Worm (Caenorhabditis elegans) whole organism, L1 larva: ENCODE data around the gene F53C3.7.
A peak's percentile ranks its signal among the peaks of the same experiment; 100 is the strongest.

ENCODE experiments used
- egl-13 ChIP-seq: sonication (generic microtip); optimal IDR thresholded peaks from 2 replicates; lab custom pipeline; 2016; ENCODE audit warnings: missing genotype, missing genetic modification reagents, missing genetic modification characterization, missing compliant biosample characterization
- mdl-1 ChIP-seq, 2 experiments: fragments of 150-350 bp; optimal IDR thresholded peaks; 2 replicates each; lab custom pipeline; 2014 to 2017; ENCODE audit warnings: missing biosample characterization in 2 of 2, missing genetic modification characterization in 2 of 2, inconsistent platforms in 1 of 2
- snpc-4 ChIP-seq: fragments of 150-350 bp; optimal IDR thresholded peaks from 2 replicates; lab custom pipeline; 2014; ENCODE audit warnings: missing biosample characterization, missing genetic modification characterization

- TF ChIP-seq egl-13 (tag; lab: Kevin White, UChicago): peak; percentile 64
- TF ChIP-seq mdl-1 (tag; optimal IDR thresholded peaks at IDR 0.05; lab: Kevin White, UChicago): peak in 1 of 2 experiments; percentile 55
- TF ChIP-seq snpc-4 (tag; lab: Kevin White, UChicago): peak; percentile 26
These were observed 3.1 kb downstream of the F53C3.7 start, which contains the start of gene F53C3.6 for ce11 chrII:3897758-3898494.
